Worm (Caenorhabditis elegans) whole organism, L1 larva: ENCODE data around the gene twk-16.

ENCODE experiments used
- C16A3.4 ChIP-seq: fragments of 150-350 bp; optimal IDR thresholded peaks from 2 replicates; lab custom pipeline; 2014; ENCODE audit warnings: missing biosample characterization, missing genetic modification characterization
- F16B12.6 ChIP-seq: fragments of 150-350 bp; optimal IDR thresholded peaks from 2 replicates; lab custom pipeline; 2014; ENCODE audit warnings: missing biosample characterization, missing genetic modification characterization
- aha-1 ChIP-seq: fragments of 150-350 bp; optimal IDR thresholded peaks from 2 replicates; lab custom pipeline; 2014; ENCODE audit warnings: missing biosample characterization, missing genetic modification characterization
- ceh-88 ChIP-seq: fragments of 200-800 bp; sonication (Bioruptor generic); IDR thresholded peaks from 2 replicates; pipeline ENCODE4 v1.3.6; 2022; ENCODE audit warnings: missing genetic modification characterization, missing compliant biosample characterization
- ces-1 ChIP-seq: fragments of 150-350 bp; optimal IDR thresholded peaks from 2 replicates; lab custom pipeline; 2014; ENCODE audit warnings: missing biosample characterization, missing genetic modification reagents, missing genetic modification characterization
- efl-1 ChIP-seq, 4 experiments: fragments of 150-350 bp; optimal IDR thresholded peaks in 3 of 4; peaks in 1 of 4; 1 replicate in 1 of 4; 2 replicates in 3 of 4; lab custom pipeline; 2014; ENCODE audit warnings: missing biosample characterization in 2 of 4, missing genetic modification characterization in 2 of 4, missing genetic modification reagents in 2 of 4
- egl-13 ChIP-seq: sonication (generic microtip); optimal IDR thresholded peaks from 2 replicates; lab custom pipeline; 2016; ENCODE audit warnings: missing genotype, missing genetic modification reagents, missing genetic modification characterization, missing compliant biosample characterization
- egl-27 ChIP-seq, 2 experiments: fragments of 150-350 bp in 1 of 2; sonication (generic microtip); optimal IDR thresholded peaks; 3 replicates each; lab custom pipeline; 2017 to 2018; ENCODE audit warnings: missing biosample characterization in 2 of 2, missing genetic modification characterization in 2 of 2, missing genetic modification reagents in 2 of 2
- elt-2 ChIP-seq: sonication (generic microtip); optimal IDR thresholded peaks from 2 replicates; lab custom pipeline; 2016; ENCODE audit warnings: missing genetic modification characterization, mild to moderate bottlenecking, inconsistent platforms, missing compliant biosample characterization, missing genetic modification reagents
- ets-5 ChIP-seq: fragments of 200-800 bp; sonication (Bioruptor generic); IDR thresholded peaks from 2 replicates; pipeline ENCODE4 v1.3.6; 2022; ENCODE audit warnings: missing genetic modification characterization, missing compliant biosample characterization
- fkh-10 ChIP-seq: sonication (generic microtip); optimal IDR thresholded peaks from 2 replicates; lab custom pipeline; 2017; ENCODE audit warnings: missing biosample characterization, missing genetic modification reagents, missing genetic modification characterization
- fkh-4 ChIP-seq: sonication (generic microtip); optimal IDR thresholded peaks from 2 replicates; lab custom pipeline; 2016; ENCODE audit warnings: missing compliant biosample characterization, missing genetic modification characterization, borderline replicate concordance
- fkh-8 ChIP-seq: sonication (generic microtip); optimal IDR thresholded peaks from 2 replicates; lab custom pipeline; 2016; ENCODE audit warnings: mild to moderate bottlenecking, missing genetic modification characterization, missing compliant biosample characterization
- grh-1 ChIP-seq: fragments of 200-800 bp; sonication (Bioruptor generic); IDR thresholded peaks from 2 replicates; pipeline ENCODE4 v1.3.6; 2022; ENCODE audit warnings: missing genetic modification reagents, missing genetic modification characterization, missing compliant biosample characterization
- hlh-17 ChIP-seq: fragments of 200-800 bp; sonication (Bioruptor generic); optimal IDR thresholded peaks from 2 replicates; lab custom pipeline; 2018; ENCODE audit warnings: missing genetic modification characterization, mild to moderate bottlenecking, missing compliant biosample characterization, moderate library complexity, borderline replicate concordance
- irx-1 ChIP-seq: sonication (generic microtip); optimal IDR thresholded peaks from 2 replicates; lab custom pipeline; 2016; ENCODE audit warnings: missing genetic modification characterization, missing compliant biosample characterization
- isw-1 ChIP-seq: fragments of 200-800 bp; sonication (Bioruptor generic); IDR thresholded peaks from 2 replicates; pipeline ENCODE4 v1.3.6; 2022; ENCODE audit warnings: missing genetic modification characterization, missing compliant biosample characterization
- jun-1 ChIP-seq: fragments of 150-350 bp; optimal IDR thresholded peaks from 2 replicates; lab custom pipeline; 2014; ENCODE audit warnings: missing biosample characterization, missing genetic modification reagents, missing genetic modification characterization
- lin-13 ChIP-seq: fragments of 150-350 bp; optimal IDR thresholded peaks from 2 replicates; lab custom pipeline; 2014; ENCODE audit warnings: missing biosample characterization, missing genetic modification reagents, missing genetic modification characterization
- lin-14 ChIP-seq: fragments of 200-800 bp; sonication (Bioruptor generic); optimal IDR thresholded peaks from 2 replicates; lab custom pipeline; 2018; ENCODE audit warnings: mild to moderate bottlenecking, missing genetic modification characterization, moderate library complexity, missing compliant biosample characterization
- lin-15B ChIP-seq: fragments of 150-350 bp; sonication (generic microtip); optimal IDR thresholded peaks from 3 replicates; lab custom pipeline; 2014; ENCODE audit warnings: missing biosample characterization, missing genetic modification characterization
- lin-39 ChIP-seq: fragments of 150-350 bp; optimal IDR thresholded peaks from 2 replicates; lab custom pipeline; 2014; ENCODE audit warnings: missing biosample characterization, missing genetic modification reagents, missing genetic modification characterization
- mab-9 ChIP-seq: fragments of 200-800 bp; sonication (Bioruptor generic); IDR thresholded peaks from 2 replicates; pipeline ENCODE4 v1.3.6; 2022; ENCODE audit warnings: missing genetic modification reagents, missing genetic modification characterization, missing compliant biosample characterization
- mdl-1 ChIP-seq, 2 experiments: fragments of 150-350 bp; optimal IDR thresholded peaks; 2 replicates each; lab custom pipeline; 2014 to 2017; ENCODE audit warnings: missing biosample characterization in 2 of 2, missing genetic modification characterization in 2 of 2, inconsistent platforms in 1 of 2
- mef-2 ChIP-seq: fragments of 150-350 bp; optimal IDR thresholded peaks from 2 replicates; lab custom pipeline; 2014; ENCODE audit warnings: missing biosample characterization, missing genetic modification characterization
- mep-1 ChIP-seq: fragments of 150-350 bp; optimal IDR thresholded peaks from 2 replicates; lab custom pipeline; 2014; ENCODE audit warnings: missing biosample characterization, missing genetic modification characterization
- nhr-11 ChIP-seq: fragments of 150-350 bp; optimal IDR thresholded peaks from 2 replicates; lab custom pipeline; 2014; ENCODE audit warnings: missing biosample characterization, missing genetic modification characterization
- nhr-12 ChIP-seq: sonication (generic microtip); optimal IDR thresholded peaks from 2 replicates; lab custom pipeline; 2017; ENCODE audit warnings: missing biosample characterization, missing genetic modification characterization
- nhr-19 ChIP-seq: fragments of 200-800 bp; sonication (Bioruptor generic); conservative IDR thresholded peaks from 2 replicates; pipeline ENCODE4 v1.3.6; 2022; ENCODE audit warnings: missing genetic modification characterization, missing compliant biosample characterization
- nhr-28 ChIP-seq: fragments of 150-350 bp; optimal IDR thresholded peaks from 2 replicates; lab custom pipeline; 2014; ENCODE audit warnings: missing biosample characterization, missing genetic modification characterization
- nhr-71 ChIP-seq: sonication (generic microtip); optimal IDR thresholded peaks from 2 replicates; lab custom pipeline; 2016; ENCODE audit warnings: mild to moderate bottlenecking, missing genetic modification characterization, moderate library complexity, missing compliant biosample characterization
- nhr-85 ChIP-seq: sonication (generic microtip); peaks from one replicate; lab custom pipeline; 2016; ENCODE audit warnings: missing genetic modification characterization, inconsistent platforms, missing compliant biosample characterization
- nhr-90 ChIP-seq: sonication (generic microtip); optimal IDR thresholded peaks from 2 replicates; lab custom pipeline; 2016; ENCODE audit warnings: mild to moderate bottlenecking, missing genetic modification characterization, missing compliant biosample characterization; ENCODE audit not compliant: poor library complexity
- pax-3 ChIP-seq: fragments of 200-800 bp; sonication (Bioruptor generic); optimal IDR thresholded peaks from 2 replicates; lab custom pipeline; 2018; ENCODE audit warnings: mild to moderate bottlenecking, missing genetic modification characterization, moderate library complexity, missing compliant biosample characterization
- pqm-1 ChIP-seq: sonication (generic microtip); optimal IDR thresholded peaks from 3 replicates; lab custom pipeline; 2017; ENCODE audit warnings: missing biosample characterization, missing genetic modification characterization
- rnt-1 ChIP-seq: sonication (generic microtip); optimal IDR thresholded peaks from 2 replicates; lab custom pipeline; 2016; ENCODE audit warnings: mild to moderate bottlenecking, missing genetic modification characterization, moderate library complexity, missing compliant biosample characterization
- snpc-4 ChIP-seq: fragments of 150-350 bp; optimal IDR thresholded peaks from 2 replicates; lab custom pipeline; 2014; ENCODE audit warnings: missing biosample characterization, missing genetic modification characterization
- snu-23 ChIP-seq: sonication (generic microtip); optimal IDR thresholded peaks from 2 replicates; lab custom pipeline; 2016; ENCODE audit warnings: missing genetic modification characterization, missing compliant biosample characterization
- sox-4 ChIP-seq: sonication (generic microtip); optimal IDR thresholded peaks from 2 replicates; lab custom pipeline; 2016; ENCODE audit warnings: missing genetic modification characterization, missing compliant biosample characterization
- tlp-1 ChIP-seq: fragments of 150-350 bp; optimal IDR thresholded peaks from 2 replicates; lab custom pipeline; 2014; ENCODE audit warnings: missing biosample characterization, missing genetic modification characterization
- unc-130 ChIP-seq: fragments of 150-350 bp; optimal IDR thresholded peaks from 2 replicates; lab custom pipeline; 2017; ENCODE audit warnings: missing biosample characterization, missing genetic modification characterization, inconsistent platforms
- unc-86 ChIP-seq: sonication (generic microtip); optimal IDR thresholded peaks from 2 replicates; lab custom pipeline; 2016; ENCODE audit warnings: missing genetic modification characterization, missing compliant biosample characterization
- xbp-1 ChIP-seq: sonication (generic microtip); optimal IDR thresholded peaks from 2 replicates; lab custom pipeline; 2016; ENCODE audit warnings: missing genetic modification characterization, missing compliant biosample characterization
- zip-4 ChIP-seq: fragments of 200-800 bp; sonication (Bioruptor generic); optimal IDR thresholded peaks from 2 replicates; lab custom pipeline; 2018; ENCODE audit warnings: mild to moderate bottlenecking, missing genetic modification characterization, moderate library complexity, missing compliant biosample characterization
- ztf-11 ChIP-seq, 2 experiments: sonication (generic microtip); optimal IDR thresholded peaks; 2 replicates each; lab custom pipeline; 2016 to 2017; ENCODE audit warnings: missing genetic modification characterization in 2 of 2, missing biosample characterization in 1 of 2, missing compliant biosample characterization in 1 of 2

twk-16 gene

ce11 chrX:3080825-3081224, at the start of gene twk-16:
twk-16 (plus strand) TSS chrX:3081125.
- TF ChIP-seq fkh-8 (tag; lab: Kevin White, UChicago) (no peak), sox-4 (tag; lab: Kevin White, UChicago) (no peak), ces-1 (GFP tag; lab: Kevin White, UChicago) (no peak), lin-39 (tag; lab: Kevin White, UChicago) (no peak), ztf-11 (tag; optimal IDR thresholded peaks at IDR 0.05; lab: Kevin White, UChicago) (no peak), nhr-85 (tag; lab: Kevin White, UChicago) (no peak), unc-130 (tag; lab: Kevin White, UChicago) (no peak), C16A3.4 (no peak), nhr-19 (no peak), mdl-1 (tag; optimal IDR thresholded peaks at IDR 0.05; lab: Kevin White, UChicago) (no peak), jun-1 (tag; lab: Kevin White, UChicago) (no peak), nhr-28 (tag; lab: Kevin White, UChicago) (no peak), isw-1 (GFP tag; lab: Robert Waterston, UW) (no peak), hlh-17 (no peak), pqm-1 (no peak), mef-2 (tag; lab: Kevin White, UChicago) (no peak), ets-5 (no peak)

- TF ChIP-seq jun-1 (tag; lab: Kevin White, UChicago) = peak; percentile 14
- no peak for TF ChIP-seq nhr-85 (tag; lab: Kevin White, UChicago)
- peak; percentile 11 for TF ChIP-seq tlp-1
- no peak for TF ChIP-seq zip-4 (GFP tag; lab: Kevin White, UChicago)
- TF ChIP-seq nhr-90 = peak; percentile 4
- no peak for TF ChIP-seq mep-1 (tag; lab: Kevin White, UChicago)
- TF ChIP-seq unc-86 (tag; lab: Kevin White, UChicago) = no peak
- TF ChIP-seq egl-13 (tag; lab: Kevin White, UChicago) = no peak
- TF ChIP-seq snu-23 (GFP tag; lab: Kevin White, UChicago) = no peak
- no peak for TF ChIP-seq C16A3.4
- TF ChIP-seq lin-15B = no peak
- TF ChIP-seq pqm-1 = peak; percentile 86
- no peak for TF ChIP-seq aha-1
- TF ChIP-seq fkh-4 (tag; lab: Kevin White, UChicago) = no peak
- TF ChIP-seq elt-2 (tag; lab: Kevin White, UChicago) = peak; percentile 96
- peak; percentile 31 for TF ChIP-seq pax-3 (tag; lab: Kevin White, UChicago)
- TF ChIP-seq ceh-88 (GFP tag; lab: Robert Waterston, UW) = no peak
- TF ChIP-seq fkh-10 (GFP tag; lab: Kevin White, UChicago) = no peak
- TF ChIP-seq nhr-71 (tag; lab: Kevin White, UChicago) = peak; percentile 7
Measured at ce11 chrX:3031484-3031883, 49.4 kb upstream of the twk-16 start, which contains the start of gene clec-265. clec-265 (plus strand) TSS chrX:3031783.

DNA sequence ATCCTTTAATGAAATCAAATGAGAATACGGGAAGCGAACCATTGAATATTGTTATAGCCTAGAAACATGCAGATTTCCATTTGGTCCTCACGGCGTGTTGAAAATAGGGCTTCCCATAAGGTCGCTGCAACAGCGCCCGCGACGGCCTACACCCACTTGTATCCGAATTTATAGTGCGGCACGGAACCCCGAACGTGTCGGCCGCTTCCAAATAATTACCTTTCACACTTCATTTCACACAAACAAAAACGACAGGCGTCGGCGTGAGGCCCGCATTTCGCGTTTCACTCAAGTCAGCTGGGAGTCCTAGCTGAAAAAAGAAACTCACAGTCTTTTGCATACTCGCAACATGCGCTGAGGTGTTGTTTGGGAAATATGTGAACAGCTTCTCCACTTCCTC, 47.4 kb upstream of the twk-16 start:
- TF ChIP-seq efl-1 (optimal IDR thresholded peaks at IDR 0.05; lab: Kevin White, UChicago) (no peak), efl-1 (GFP tag; optimal IDR thresholded peaks at IDR 0.05 in 1 of 2; lab: Kevin White, UChicago) (peak in 1 of 2 experiments; percentile 86), snpc-4 (peak; percentile 76), fkh-10 (GFP tag; lab: Kevin White, UChicago) (no peak)

ce11 chrX:3034203-3034602, 46.7 kb upstream of the twk-16 start, which contains the start of gene M02F4.2:
M02F4.2 (minus strand) TSS chrX:3034303.
- no peak for TF ChIP-seq lin-13 (GFP tag; lab: Kevin White, UChicago)
- no peak for TF ChIP-seq rnt-1 (tag; lab: Kevin White, UChicago)
- TF ChIP-seq F16B12.6 (tag; lab: Kevin White, UChicago) = no peak
- TF ChIP-seq irx-1 = no peak
- TF ChIP-seq mab-9 = no peak
- no peak for TF ChIP-seq grh-1 (GFP tag; lab: Robert Waterston, UW)
- no peak for TF ChIP-seq lin-14 (GFP tag; lab: Kevin White, UChicago)
- TF ChIP-seq xbp-1 (tag; lab: Kevin White, UChicago) = no peak
- TF ChIP-seq egl-27 (tag; optimal IDR thresholded peaks at IDR 0.05; lab: Kevin White, UChicago) = no peak
- TF ChIP-seq nhr-12 (tag; lab: Kevin White, UChicago) = no peak
- no peak for TF ChIP-seq nhr-11 (tag; lab: Kevin White, UChicago)
- TF ChIP-seq fkh-8 (tag; lab: Kevin White, UChicago) = no peak
- no peak for TF ChIP-seq ztf-11 (tag; optimal IDR thresholded peaks at IDR 0.05; lab: Kevin White, UChicago)
